Fruit fly (Drosophila melanogaster): ENCODE data around the gene AP-1sigma.
A peak's percentile ranks its signal among the peaks of the same experiment; 100 is the strongest.

AP-1sigma gene

dm6 chr3R:23958091-23958838, at the start of gene AP-1sigma, which contains the start of gene GluProRS:
TSS of gene AP-1sigma (plus strand) at chr3R:23958651.
TSS of gene GluProRS (minus strand) at chr3R:23958391.
- TF ChIP-seq Pif1B (GFP tag; optimal IDR thresholded peaks at IDR 0.05) (peak; percentile 81), CG8159 (tag; optimal IDR thresholded peaks at IDR 0.05) (peak; percentile 86), CG32121 (GFP tag; IDR thresholded peaks at IDR 0.05) (peak; percentile 91), CG4496 (GFP tag; IDR thresholded peaks at IDR 0.05) (peak; percentile 97), gl (tag; optimal IDR thresholded peaks at IDR 0.05) (peak; percentile 23), CG13204 (GFP tag; optimal IDR thresholded peaks at IDR 0.05) (no peak), Pif1A (GFP tag; optimal IDR thresholded peaks at IDR 0.05) (peak; percentile 81), CG14655 (GFP tag; optimal IDR thresholded peaks at IDR 0.05) (no peak), fd96Ca (GFP tag; IDR thresholded peaks at IDR 0.05) (peak; percentile 86), CG9948 (tag; optimal IDR thresholded peaks at IDR 0.05) (peak; percentile 82), D1 (tag; optimal IDR thresholded peaks at IDR 0.05) (no peak), CG8301 (tag; optimal IDR thresholded peaks at IDR 0.05) (peak; percentile 79), CG15710 (tag; optimal IDR thresholded peaks at IDR 0.05) (peak; percentile 83), rn (GFP tag; IDR thresholded peaks at IDR 0.05) (peak; percentile 91), Ets98B (GFP tag; IDR thresholded peaks at IDR 0.05) (peak; percentile 93), CG34367 (tag; optimal IDR thresholded peaks at IDR 0.05) (peak; percentile 77), Snoo (tag; optimal IDR thresholded peaks at IDR 0.05) (peak; percentile 75), CG17806 (tag; optimal IDR thresholded peaks at IDR 0.05) (peak; percentile 85), CG12605 (GFP tag; IDR thresholded peaks at IDR 0.05) (peak; percentile 94), CG10348 (GFP tag; IDR thresholded peaks at IDR 0.05) (peak; percentile 89), EcR (GFP tag; optimal IDR thresholded peaks at IDR 0.05) (no peak)

dm6 chr3R:23909347-23909862, 49.0 kb upstream of the AP-1sigma start:
- TF ChIP-seq CG14655 (GFP tag; optimal IDR thresholded peaks at IDR 0.05) (no peak), CG13204 (GFP tag; optimal IDR thresholded peaks at IDR 0.05) (peak; percentile 68), CG15710 (tag; optimal IDR thresholded peaks at IDR 0.05) (peak; percentile 86), Ets98B (GFP tag; IDR thresholded peaks at IDR 0.05) (no peak), CG17806 (tag; optimal IDR thresholded peaks at IDR 0.05) (peak; percentile 74), CG10348 (GFP tag; IDR thresholded peaks at IDR 0.05) (no peak), CG34367 (tag; optimal IDR thresholded peaks at IDR 0.05) (peak; percentile 67), Pif1A (GFP tag; optimal IDR thresholded peaks at IDR 0.05) (peak; percentile 82), rn (GFP tag; IDR thresholded peaks at IDR 0.05) (no peak), CG8301 (tag; optimal IDR thresholded peaks at IDR 0.05) (no peak), CG12605 (GFP tag; IDR thresholded peaks at IDR 0.05) (no peak), CG8159 (tag; optimal IDR thresholded peaks at IDR 0.05) (peak; percentile 86), gl (tag; optimal IDR thresholded peaks at IDR 0.05) (peak; percentile 32), CG4496 (GFP tag; IDR thresholded peaks at IDR 0.05) (no peak), CG9948 (tag; optimal IDR thresholded peaks at IDR 0.05) (peak; percentile 69), EcR (GFP tag; optimal IDR thresholded peaks at IDR 0.05) (peak; percentile 78), Pif1B (GFP tag; optimal IDR thresholded peaks at IDR 0.05) (peak; percentile 63), CG32121 (GFP tag; IDR thresholded peaks at IDR 0.05) (no peak), D1 (tag; optimal IDR thresholded peaks at IDR 0.05) (no peak), fd96Ca (GFP tag; IDR thresholded peaks at IDR 0.05) (no peak), Snoo (tag; optimal IDR thresholded peaks at IDR 0.05) (peak; percentile 76)

dm6 chr3R:23910260-23910887, 48.1 kb upstream of the AP-1sigma start:
- TF ChIP-seq CG34367 (tag; optimal IDR thresholded peaks at IDR 0.05), result no peak
- TF ChIP-seq CG15710 (tag; optimal IDR thresholded peaks at IDR 0.05), result no peak
- no peak for TF ChIP-seq CG10348 (GFP tag; IDR thresholded peaks at IDR 0.05)
- peak; percentile 58 for TF ChIP-seq Ets98B (GFP tag; IDR thresholded peaks at IDR 0.05)
- no peak for TF ChIP-seq CG17806 (tag; optimal IDR thresholded peaks at IDR 0.05)
- TF ChIP-seq Pif1A (GFP tag; optimal IDR thresholded peaks at IDR 0.05), result peak; percentile 11
- TF ChIP-seq CG9948 (tag; optimal IDR thresholded peaks at IDR 0.05), result no peak
- no peak for TF ChIP-seq D1 (tag; optimal IDR thresholded peaks at IDR 0.05)
- TF ChIP-seq gl (tag; optimal IDR thresholded peaks at IDR 0.05), result no peak
- no peak for TF ChIP-seq EcR (GFP tag; optimal IDR thresholded peaks at IDR 0.05)
- no peak for TF ChIP-seq CG8159 (tag; optimal IDR thresholded peaks at IDR 0.05)
- no peak for TF ChIP-seq rn (GFP tag; IDR thresholded peaks at IDR 0.05)
- no peak for TF ChIP-seq CG12605 (GFP tag; IDR thresholded peaks at IDR 0.05)
- peak; percentile 11 for TF ChIP-seq CG8301 (tag; optimal IDR thresholded peaks at IDR 0.05)
- TF ChIP-seq CG13204 (GFP tag; optimal IDR thresholded peaks at IDR 0.05), result no peak
- TF ChIP-seq CG32121 (GFP tag; IDR thresholded peaks at IDR 0.05), result no peak
- TF ChIP-seq Pif1B (GFP tag; optimal IDR thresholded peaks at IDR 0.05), result no peak
- TF ChIP-seq CG4496 (GFP tag; IDR thresholded peaks at IDR 0.05), result peak; percentile 51; the same call in 2 of the 3 replicates
- TF ChIP-seq CG14655 (GFP tag; optimal IDR thresholded peaks at IDR 0.05), result peak; percentile 27
- no peak for TF ChIP-seq Snoo (tag; optimal IDR thresholded peaks at IDR 0.05)
- no peak for TF ChIP-seq fd96Ca (GFP tag; IDR thresholded peaks at IDR 0.05)

dm6 chr3R:23911073-23911690, 47.3 kb upstream of the AP-1sigma start:
- TF ChIP-seq CG17806 (tag; optimal IDR thresholded peaks at IDR 0.05), result no peak
- peak; percentile 77 for TF ChIP-seq EcR (GFP tag; optimal IDR thresholded peaks at IDR 0.05)
- no peak for TF ChIP-seq CG32121 (GFP tag; IDR thresholded peaks at IDR 0.05)
- TF ChIP-seq Snoo (tag; optimal IDR thresholded peaks at IDR 0.05), result no peak
- no peak for TF ChIP-seq CG34367 (tag; optimal IDR thresholded peaks at IDR 0.05)
